Worm (Caenorhabditis elegans) whole organism, L4/young adult: ENCODE measurements around the gene F21A3.4.

ENCODE experiments used
- W03F9.2 ChIP-seq: fragments of 150-350 bp; optimal IDR thresholded peaks from 2 replicates; lab custom pipeline; 2014; ENCODE audit warnings: missing biosample characterization, missing genetic modification characterization
- dao-5 ChIP-seq: sonication (generic microtip); optimal IDR thresholded peaks from 2 replicates; lab custom pipeline; 2016; ENCODE audit warnings: missing genotype, missing genetic modification characterization, moderate library complexity, missing compliant biosample characterization
- him-1 ChIP-seq: sonication (generic microtip); optimal IDR thresholded peaks from 2 replicates; lab custom pipeline; 2016; ENCODE audit warnings: missing genotype, missing genetic modification reagents, missing genetic modification characterization, missing compliant biosample characterization

F21A3.4 gene

DNA sequence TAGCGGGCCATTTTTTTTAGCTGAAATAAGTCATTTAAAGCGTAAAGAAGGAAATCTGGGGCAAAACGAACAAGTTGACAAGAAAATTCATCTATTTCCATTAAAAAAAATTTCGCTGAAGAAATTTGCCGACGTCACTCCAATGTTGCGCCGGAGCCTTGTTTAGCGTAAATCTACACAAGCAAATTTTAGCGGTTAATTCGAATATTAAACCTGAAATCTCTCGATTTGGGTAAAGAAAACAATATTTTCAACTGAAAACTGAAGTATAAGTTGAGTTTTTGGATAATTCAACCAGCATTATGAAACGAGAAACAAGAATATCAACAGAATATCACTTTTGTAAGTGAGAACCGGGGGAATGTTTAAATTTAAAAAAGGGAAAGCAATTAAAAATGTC lies 42.0 kb downstream of the F21A3.4 start, which contains the start of gene F28F8.9:
TSS of gene F28F8.9 (minus strand) at position 288 of the 400 bp plus-strand sequence.
- TF ChIP-seq dao-5 (tag; lab: Kevin White, UChicago): no peak
- TF ChIP-seq him-1: no peak
- TF ChIP-seq W03F9.2 (tag; lab: Kevin White, UChicago): no peak
